Fruit fly (Drosophila melanogaster) whole organism, prepupa: ENCODE results near the gene S6k.
A peak's percentile ranks its signal among the peaks of the same experiment; 100 is the strongest.

Source experiments
- CG10631 ChIP-seq: fragments of 200-800 bp; sonication (Bioruptor generic); optimal IDR thresholded peaks from 2 replicates; lab custom pipeline; 2016; ENCODE audit warnings: missing biosample characterization, missing genetic modification characterization
- CG11294 ChIP-seq: fragments of 200-800 bp; sonication (Bioruptor generic); IDR thresholded peaks from 2 replicates; pipeline ENCODE4 v1.3.6; 2022; ENCODE audit warnings: missing biosample characterization, missing genetic modification characterization
- CG11762 ChIP-seq: fragments of 200-800 bp; sonication (Bioruptor generic); optimal IDR thresholded peaks from 3 replicates; lab custom pipeline; 2016; ENCODE audit warnings: missing biosample characterization, missing genetic modification characterization; ENCODE audit not compliant: insufficient read depth
- CG11902 ChIP-seq: fragments of 200-800 bp; sonication (Bioruptor generic); optimal IDR thresholded peaks from 3 replicates; lab custom pipeline; 2016; ENCODE audit warnings: missing biosample characterization, missing genetic modification characterization
- CG15336 ChIP-seq: fragments of 200-800 bp; sonication (Bioruptor generic); IDR thresholded peaks from 2 replicates; pipeline ENCODE4 v1.3.6; 2022; ENCODE audit warnings: missing biosample characterization, missing genetic modification characterization
- CG1621 ChIP-seq: fragments of 200-800 bp; sonication (Bioruptor generic); optimal IDR thresholded peaks from 3 replicates; lab custom pipeline; 2018; ENCODE audit warnings: missing biosample characterization, mild to moderate bottlenecking, missing genetic modification characterization
- CG16779 ChIP-seq: fragments of 200-800 bp; sonication (Bioruptor generic); optimal IDR thresholded peaks from 3 replicates; lab custom pipeline; 2017; ENCODE audit warnings: missing biosample characterization, mild to moderate bottlenecking, missing genetic modification characterization
- CG3032 ChIP-seq: fragments of 200-800 bp; optimal IDR thresholded peaks from 2 replicates; lab custom pipeline; 2019; ENCODE audit warnings: missing biosample characterization, mild to moderate bottlenecking, missing genetic modification characterization, moderate library complexity
- CG31627 ChIP-seq: fragments of 200-800 bp; sonication (Bioruptor generic); optimal IDR thresholded peaks from 3 replicates; lab custom pipeline; 2016; ENCODE audit warnings: missing biosample characterization, missing genetic modification characterization
- CG32006 ChIP-seq: fragments of 200-800 bp; sonication (Bioruptor generic); optimal IDR thresholded peaks from 3 replicates; lab custom pipeline; 2017; ENCODE audit warnings: missing biosample characterization, mild to moderate bottlenecking, missing genetic modification characterization
- CG4318 ChIP-seq: fragments of 200-800 bp; sonication (Bioruptor generic); optimal IDR thresholded peaks from 3 replicates; lab custom pipeline; 2017; ENCODE audit warnings: missing biosample characterization, mild to moderate bottlenecking, missing genetic modification characterization
- CG6163 ChIP-seq: fragments of 200-800 bp; sonication (Bioruptor generic); IDR thresholded peaks from 3 replicates; pipeline ENCODE4 v1.3.6; 2022; ENCODE audit warnings: missing biosample characterization, missing genetic modification characterization
- CG6854 ChIP-seq: fragments of 200-800 bp; sonication (Bioruptor generic); optimal IDR thresholded peaks from 2 replicates; lab custom pipeline; 2017; ENCODE audit warnings: missing biosample characterization, mild to moderate bottlenecking, missing genetic modification characterization
- CG7368 ChIP-seq: fragments of 200-800 bp; sonication (Bioruptor generic); optimal IDR thresholded peaks from 3 replicates; lab custom pipeline; 2016; ENCODE audit warnings: missing biosample characterization, missing genetic modification characterization
- CG8632 ChIP-seq: fragments of 200-800 bp; sonication (Bioruptor generic); optimal IDR thresholded peaks from 3 replicates; lab custom pipeline; 2016; ENCODE audit warnings: missing biosample characterization, missing genetic modification characterization
- CG9139 ChIP-seq: fragments of 200-800 bp; sonication (Bioruptor generic); optimal IDR thresholded peaks from 3 replicates; lab custom pipeline; 2017; ENCODE audit warnings: missing biosample characterization, mild to moderate bottlenecking, missing genetic modification characterization
- Eip75B ChIP-seq: fragments of 200-800 bp; sonication (Bioruptor generic); optimal IDR thresholded peaks from 3 replicates; lab custom pipeline; 2016; ENCODE audit warnings: missing biosample characterization, missing genetic modification characterization
- Eip78C ChIP-seq: fragments of 200-800 bp; sonication (Bioruptor generic); peaks from one replicate; lab custom pipeline; 2016; ENCODE audit warnings: missing biosample characterization, missing genetic modification characterization
- Eip93F ChIP-seq: fragments of 200-800 bp; sonication (Bioruptor generic); optimal IDR thresholded peaks from 2 replicates; lab custom pipeline; 2016; ENCODE audit warnings: missing biosample characterization, mild to moderate bottlenecking, missing genetic modification characterization
- Ets21C ChIP-seq: fragments of 200-800 bp; sonication (Bioruptor generic); optimal IDR thresholded peaks from 3 replicates; lab custom pipeline; 2016; ENCODE audit warnings: missing biosample characterization, missing genetic modification characterization
- Ets96B ChIP-seq: fragments of 200-800 bp; optimal IDR thresholded peaks from 2 replicates; lab custom pipeline; 2019; ENCODE audit warnings: missing biosample characterization, mild to moderate bottlenecking, missing genetic modification characterization, moderate library complexity
- Hr38 ChIP-seq: sonication (Bioruptor generic); optimal IDR thresholded peaks from 2 replicates; lab custom pipeline; 2016; ENCODE audit warnings: missing biosample characterization, missing genetic modification characterization
- Lpt ChIP-seq: fragments of 200-800 bp; sonication (Bioruptor generic); optimal IDR thresholded peaks from 3 replicates; lab custom pipeline; 2016; ENCODE audit warnings: missing biosample characterization, missing genetic modification characterization
- Met ChIP-seq: fragments of 200-800 bp; sonication (Bioruptor generic); optimal IDR thresholded peaks from 3 replicates; lab custom pipeline; 2016; ENCODE audit warnings: missing biosample characterization, missing genetic modification characterization
- OdsH ChIP-seq: fragments of 200-800 bp; sonication (Bioruptor generic); optimal IDR thresholded peaks from 3 replicates; lab custom pipeline; 2016; ENCODE audit warnings: missing biosample characterization, missing genetic modification characterization
- Sox102F ChIP-seq: fragments of 200-800 bp; sonication (Bioruptor generic); optimal IDR thresholded peaks from 2 replicates; lab custom pipeline; 2016; ENCODE audit warnings: missing biosample characterization, mild to moderate bottlenecking, missing genetic modification characterization
- Sox15 ChIP-seq: fragments of 200-800 bp; sonication (Bioruptor generic); optimal IDR thresholded peaks from 3 replicates; lab custom pipeline; 2016; ENCODE audit warnings: missing biosample characterization, missing genetic modification characterization
- achi ChIP-seq: fragments of 200-800 bp; sonication (Bioruptor generic); optimal IDR thresholded peaks from 3 replicates; lab custom pipeline; 2016; ENCODE audit warnings: missing biosample characterization, missing genetic modification characterization
- cyc ChIP-seq: fragments of 200-800 bp; sonication (Bioruptor generic); optimal IDR thresholded peaks from 3 replicates; lab custom pipeline; 2016; ENCODE audit warnings: missing biosample characterization, missing genetic modification characterization
- dac ChIP-seq: fragments of 200-800 bp; sonication (Bioruptor generic); optimal IDR thresholded peaks from 2 replicates; lab custom pipeline; 2017; ENCODE audit warnings: missing biosample characterization, mild to moderate bottlenecking, missing genetic modification characterization
- dsx ChIP-seq: fragments of 200-800 bp; optimal IDR thresholded peaks from 3 replicates; lab custom pipeline; 2019; ENCODE audit warnings: missing biosample characterization, mild to moderate bottlenecking, missing genetic modification characterization, moderate library complexity; ENCODE audit not compliant: poor library complexity, severe bottlenecking
- eg ChIP-seq: fragments of 200-800 bp; sonication (Bioruptor generic); IDR thresholded peaks from 3 replicates; pipeline ENCODE4 v1.3.6; 2022; ENCODE audit warnings: missing biosample characterization, missing genetic modification characterization
- esn ChIP-seq: fragments of 200-800 bp; sonication (Bioruptor generic); optimal IDR thresholded peaks from 2 replicates; lab custom pipeline; 2016; ENCODE audit warnings: missing biosample characterization, mild to moderate bottlenecking, missing genetic modification characterization, moderate library complexity
- fd59A ChIP-seq: fragments of 200-800 bp; sonication (Bioruptor generic); optimal IDR thresholded peaks from 2 replicates; lab custom pipeline; 2017; ENCODE audit warnings: missing biosample characterization, mild to moderate bottlenecking, missing genetic modification characterization, missing genetic modification reagents
- fd85E ChIP-seq: fragments of 200-800 bp; sonication (Bioruptor generic); optimal IDR thresholded peaks from 3 replicates; lab custom pipeline; 2016; ENCODE audit warnings: missing biosample characterization, missing genetic modification characterization
- fkh ChIP-seq: fragments of 200-800 bp; sonication (Bioruptor generic); optimal IDR thresholded peaks from 3 replicates; lab custom pipeline; 2017; ENCODE audit warnings: missing biosample characterization, mild to moderate bottlenecking, missing genetic modification characterization, moderate library complexity
- lz ChIP-seq: fragments of 200-800 bp; sonication (Bioruptor generic); optimal IDR thresholded peaks from 3 replicates; lab custom pipeline; 2016; ENCODE audit warnings: missing biosample characterization, missing genetic modification characterization
- pdm3 ChIP-seq: fragments of 200-800 bp; sonication (Bioruptor generic); optimal IDR thresholded peaks from 3 replicates; lab custom pipeline; 2016; ENCODE audit warnings: missing biosample characterization, missing genetic modification characterization
- salr ChIP-seq, 2 experiments: fragments of 200-800 bp; sonication (Bioruptor generic); optimal IDR thresholded peaks; 3 replicates each; lab custom pipeline; 2016 to 2018; ENCODE audit warnings: missing biosample characterization in 2 of 2, missing genetic modification characterization in 2 of 2, mild to moderate bottlenecking in 1 of 2
- spab ChIP-seq: fragments of 200-800 bp; sonication (Bioruptor generic); optimal IDR thresholded peaks from 2 replicates; lab custom pipeline; 2017; ENCODE audit warnings: missing biosample characterization, mild to moderate bottlenecking, missing genetic modification characterization, missing genetic modification reagents
- vri ChIP-seq: fragments of 200-800 bp; sonication (Bioruptor generic); optimal IDR thresholded peaks from 3 replicates; lab custom pipeline; 2016; ENCODE audit warnings: missing biosample characterization, mild to moderate bottlenecking, missing genetic modification characterization

The S6k gene

DNA sequence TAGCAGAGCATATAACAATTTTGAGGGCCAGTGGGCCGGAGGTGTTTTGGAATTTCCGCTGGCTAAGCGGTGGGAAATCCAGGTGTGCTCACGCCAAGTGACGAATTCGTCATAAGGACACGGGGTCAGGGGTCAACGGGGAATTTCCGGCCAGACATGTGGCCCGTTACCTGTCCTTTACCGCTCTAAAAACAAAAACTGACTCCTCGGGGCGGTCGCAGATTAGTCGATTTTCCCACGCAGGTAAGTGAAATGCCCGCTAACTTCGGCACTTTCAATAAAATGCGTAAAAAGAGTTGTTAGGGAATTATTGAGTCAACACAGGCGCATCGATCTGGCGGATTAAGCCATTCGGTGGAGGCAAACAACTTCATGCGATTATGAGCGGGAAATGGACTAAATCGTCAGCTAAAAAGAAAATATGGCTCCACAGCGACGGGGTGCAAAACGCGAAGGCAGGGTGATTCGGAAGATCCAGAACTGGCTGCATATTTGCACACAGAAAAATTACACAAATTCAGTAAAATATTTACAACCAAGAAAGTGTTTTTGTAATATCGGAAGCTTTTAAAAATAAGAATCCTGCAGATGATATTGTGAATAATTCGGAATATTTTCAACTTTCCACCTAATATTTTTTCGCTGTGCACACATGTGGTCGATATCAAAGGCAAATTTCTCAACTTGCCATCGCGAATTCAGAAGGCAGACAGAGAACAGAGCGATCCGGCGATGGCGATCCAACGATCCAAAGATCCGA lies 25.3 kb upstream of the S6k start (continued):
- peak; percentile 32 for TF ChIP-seq CG3032 (tag; lab: Kevin White, UChicago)
- TF ChIP-seq CG9139 (GFP tag; lab: Kevin White, UChicago), result peak; percentile 26
- TF ChIP-seq fd59A, result peak; percentile 15
- TF ChIP-seq salr (GFP tag; optimal IDR thresholded peaks at IDR 0.05; lab: Kevin White, UChicago), result peak; percentile 17 to 28
- TF ChIP-seq lz (GFP tag; lab: Kevin White, UChicago), result peak; percentile 39
- no peak for TF ChIP-seq Eip93F (GFP tag; lab: Kevin White, UChicago)

DNA sequence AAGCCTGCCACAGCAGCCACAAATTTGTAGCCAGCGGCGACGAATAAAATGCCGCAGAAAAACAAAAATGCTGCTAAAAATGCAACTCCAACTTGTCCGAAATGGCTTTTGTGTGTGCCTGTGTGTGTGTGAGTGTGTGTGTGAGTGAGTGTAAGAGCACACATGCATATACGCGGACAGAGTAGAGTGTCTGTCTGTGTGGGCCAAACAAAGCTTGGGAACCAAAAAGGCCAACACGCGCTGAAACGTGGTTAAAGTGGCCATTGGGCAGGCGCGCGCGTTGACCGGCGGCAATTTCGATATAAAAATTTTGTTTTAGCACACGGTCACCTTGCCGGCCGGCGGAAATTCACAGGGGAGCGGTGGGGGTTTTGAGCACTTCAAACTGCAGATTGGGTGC lies 24.7 kb upstream of the S6k start:
- TF ChIP-seq Sox102F (GFP tag; lab: Kevin White, UChicago) (no peak), dsx (GFP tag; lab: Kevin White, UChicago) (no peak), Hr38 (GFP tag; lab: Kevin White, UChicago) (no peak), Ets96B (tag; lab: Kevin White, UChicago) (no peak), Eip78C (GFP tag; lab: Kevin White, UChicago) (peak; percentile 61), Eip75B (GFP tag; lab: Kevin White, UChicago) (no peak), CG3032 (tag; lab: Kevin White, UChicago) (no peak), eg (GFP tag; lab: Robert Waterston, UW) (0 out of 3 replicates have a peak, but pooled peaks have one; percentile 6), Met (no peak), CG11902 (GFP tag; lab: Kevin White, UChicago) (no peak), vri (GFP tag; lab: Kevin White, UChicago) (no peak), CG8632 (GFP tag; lab: Kevin White, UChicago) (no peak), CG6163 (GFP tag; lab: Robert Waterston, UW) (peak; percentile 9; the same call in 1 of the 3 replicates), fkh (GFP tag; lab: Kevin White, UChicago) (no peak), CG11762 (GFP tag; lab: Kevin White, UChicago) (no peak), CG15336 (0 out of 2 replicates have a peak, but pooled peaks have one; percentile 22), CG6854 (GFP tag; lab: Kevin White, UChicago) (peak; percentile 82), spab (GFP tag; lab: Kevin White, UChicago) (no peak), esn (GFP tag; lab: Kevin White, UChicago) (no peak), CG16779 (tag; lab: Kevin White, UChicago) (no peak), Lpt (no peak), CG9139 (GFP tag; lab: Kevin White, UChicago) (no peak), Sox15 (no peak)

DNA sequence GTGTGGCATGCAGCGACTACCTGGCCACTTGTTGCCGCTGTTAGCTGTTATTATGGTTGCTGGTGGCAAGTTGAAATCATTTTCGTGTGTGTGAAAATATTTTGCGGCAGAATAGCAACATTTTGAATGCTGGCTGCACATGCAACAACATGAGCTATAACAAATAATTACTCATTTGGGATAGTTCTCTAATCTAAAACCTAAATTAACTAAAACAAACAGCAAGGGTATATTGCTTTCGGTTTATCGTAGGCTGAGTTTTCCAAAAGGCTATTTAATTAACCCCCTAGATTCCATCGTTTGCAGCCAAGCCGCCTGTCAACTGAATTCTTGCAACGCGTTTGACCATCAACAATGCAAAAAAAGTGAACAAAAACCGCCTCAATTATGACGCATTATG lies 24.1 kb upstream of the S6k start:
- TF ChIP-seq CG11294 (GFP tag; lab: Robert Waterston, UW) (no peak), CG3032 (tag; lab: Kevin White, UChicago) (no peak), Ets21C (GFP tag; lab: Kevin White, UChicago) (no peak), Eip78C (GFP tag; lab: Kevin White, UChicago) (no peak), Sox102F (GFP tag; lab: Kevin White, UChicago) (no peak), OdsH (no peak)

DNA sequence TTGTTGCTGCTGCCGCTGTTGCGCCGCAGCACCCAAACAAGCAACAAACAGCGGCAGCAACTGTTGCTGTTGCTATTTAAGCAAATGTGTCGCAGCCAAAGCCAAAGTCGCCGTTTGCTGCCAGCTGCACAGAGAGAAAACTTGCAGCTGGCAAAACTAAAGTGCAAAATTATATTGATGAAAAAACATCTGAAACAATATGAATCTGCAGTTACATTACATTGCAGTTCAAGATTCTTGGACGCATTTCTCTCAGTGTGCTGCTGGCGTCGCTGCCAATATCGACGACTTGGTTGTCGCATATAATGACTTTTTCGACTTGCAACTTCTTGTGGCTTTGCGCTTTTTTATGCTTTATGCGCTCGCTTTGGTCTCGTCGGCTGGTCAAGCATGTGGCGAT lies 23.5 kb upstream of the S6k start:
- peak; percentile 80 for TF ChIP-seq spab (GFP tag; lab: Kevin White, UChicago)
- peak; percentile 73 for TF ChIP-seq dsx (GFP tag; lab: Kevin White, UChicago)
- TF ChIP-seq cyc (GFP tag; lab: Kevin White, UChicago), result peak; percentile 67
- peak; percentile 67 for TF ChIP-seq CG1621 (tag; lab: Kevin White, UChicago)
- peak; percentile 87 for TF ChIP-seq achi (GFP tag; lab: Kevin White, UChicago)
- peak; percentile 71 for TF ChIP-seq CG31627
- no peak for TF ChIP-seq Eip93F (GFP tag; lab: Kevin White, UChicago)
- TF ChIP-seq Eip75B (GFP tag; lab: Kevin White, UChicago), result peak; percentile 79
- TF ChIP-seq Ets96B (tag; lab: Kevin White, UChicago), result peak; percentile 77
- TF ChIP-seq Hr38 (GFP tag; lab: Kevin White, UChicago), result peak; percentile 91
- TF ChIP-seq Ets21C (GFP tag; lab: Kevin White, UChicago), result peak; percentile 0
- TF ChIP-seq CG3032 (tag; lab: Kevin White, UChicago), result peak; percentile 77
- TF ChIP-seq CG11902 (GFP tag; lab: Kevin White, UChicago), result peak; percentile 33
- TF ChIP-seq lz (GFP tag; lab: Kevin White, UChicago), result peak; percentile 59
- TF ChIP-seq CG11294 (GFP tag; lab: Robert Waterston, UW), result peak; percentile 90
- TF ChIP-seq CG10631 (GFP tag; lab: Kevin White, UChicago), result peak; percentile 87
- peak; percentile 77 for TF ChIP-seq fd59A
- TF ChIP-seq CG7368 (GFP tag; lab: Kevin White, UChicago), result peak; percentile 84
- peak; percentile 90 for TF ChIP-seq dac
- peak; percentile 92 for TF ChIP-seq CG4318 (GFP tag; lab: Kevin White, UChicago)
- TF ChIP-seq Met, result peak; percentile 63
- peak; percentile 91 for TF ChIP-seq OdsH
- TF ChIP-seq fd85E (GFP tag; lab: Kevin White, UChicago), result peak; percentile 27
- TF ChIP-seq pdm3 (GFP tag; lab: Kevin White, UChicago), result peak; percentile 91
- TF ChIP-seq Sox15, result peak; percentile 46
- TF ChIP-seq CG32006 (GFP tag; lab: Kevin White, UChicago), result peak; percentile 96
